Worm (Caenorhabditis elegans) whole organism, L1 larva: ENCODE results near the gene pgp-4.

Source experiments
- C04F5.9 ChIP-seq: sonication (generic microtip); optimal IDR thresholded peaks from 2 replicates; lab custom pipeline; 2016; ENCODE audit warnings: missing genetic modification characterization, missing compliant biosample characterization
- C16A3.4 ChIP-seq: fragments of 150-350 bp; optimal IDR thresholded peaks from 2 replicates; lab custom pipeline; 2014; ENCODE audit warnings: missing biosample characterization, missing genetic modification characterization
- alr-1 ChIP-seq: fragments of 200-800 bp; sonication (Bioruptor generic); optimal IDR thresholded peaks from 2 replicates; lab custom pipeline; 2018; ENCODE audit warnings: borderline replicate concordance, mild to moderate bottlenecking, missing genetic modification characterization, missing compliant biosample characterization
- ama-1 ChIP-seq: fragments of 150-350 bp; optimal IDR thresholded peaks from 2 replicates; lab custom pipeline; 2014
- blmp-1 ChIP-seq: fragments of 150-350 bp; optimal IDR thresholded peaks from 2 replicates; lab custom pipeline; 2014; ENCODE audit warnings: missing biosample characterization, missing genetic modification characterization
- ceh-88 ChIP-seq: fragments of 200-800 bp; sonication (Bioruptor generic); IDR thresholded peaks from 2 replicates; pipeline ENCODE4 v1.3.6; 2022; ENCODE audit warnings: missing genetic modification characterization, missing compliant biosample characterization
- ces-1 ChIP-seq: fragments of 150-350 bp; optimal IDR thresholded peaks from 2 replicates; lab custom pipeline; 2014; ENCODE audit warnings: missing biosample characterization, missing genetic modification reagents, missing genetic modification characterization
- efl-1 ChIP-seq, 4 experiments: fragments of 150-350 bp; optimal IDR thresholded peaks in 3 of 4; peaks in 1 of 4; 1 replicate in 1 of 4; 2 replicates in 3 of 4; lab custom pipeline; 2014; ENCODE audit warnings: missing biosample characterization in 2 of 4, missing genetic modification characterization in 2 of 4, missing genetic modification reagents in 2 of 4
- efl-3 ChIP-seq: fragments of 200-800 bp; sonication (Bioruptor generic); optimal IDR thresholded peaks from 2 replicates; lab custom pipeline; 2018; ENCODE audit warnings: mild to moderate bottlenecking, missing genetic modification characterization, missing compliant biosample characterization
- egl-27 ChIP-seq, 2 experiments: fragments of 150-350 bp in 1 of 2; sonication (generic microtip); optimal IDR thresholded peaks; 3 replicates each; lab custom pipeline; 2017 to 2018; ENCODE audit warnings: missing biosample characterization in 2 of 2, missing genetic modification characterization in 2 of 2, missing genetic modification reagents in 2 of 2
- elt-2 ChIP-seq: sonication (generic microtip); optimal IDR thresholded peaks from 2 replicates; lab custom pipeline; 2016; ENCODE audit warnings: missing genetic modification characterization, mild to moderate bottlenecking, inconsistent platforms, missing compliant biosample characterization, missing genetic modification reagents
- ets-5 ChIP-seq: fragments of 200-800 bp; sonication (Bioruptor generic); IDR thresholded peaks from 2 replicates; pipeline ENCODE4 v1.3.6; 2022; ENCODE audit warnings: missing genetic modification characterization, missing compliant biosample characterization
- fos-1 ChIP-seq: fragments of 150-350 bp; optimal IDR thresholded peaks from 2 replicates; lab custom pipeline; 2014; ENCODE audit warnings: missing biosample characterization, missing genetic modification characterization
- grh-1 ChIP-seq: fragments of 200-800 bp; sonication (Bioruptor generic); IDR thresholded peaks from 2 replicates; pipeline ENCODE4 v1.3.6; 2022; ENCODE audit warnings: missing genetic modification reagents, missing genetic modification characterization, missing compliant biosample characterization
- irx-1 ChIP-seq: sonication (generic microtip); optimal IDR thresholded peaks from 2 replicates; lab custom pipeline; 2016; ENCODE audit warnings: missing genetic modification characterization, missing compliant biosample characterization
- isw-1 ChIP-seq: fragments of 200-800 bp; sonication (Bioruptor generic); IDR thresholded peaks from 2 replicates; pipeline ENCODE4 v1.3.6; 2022; ENCODE audit warnings: missing genetic modification characterization, missing compliant biosample characterization
- jun-1 ChIP-seq: fragments of 150-350 bp; optimal IDR thresholded peaks from 2 replicates; lab custom pipeline; 2014; ENCODE audit warnings: missing biosample characterization, missing genetic modification reagents, missing genetic modification characterization
- lin-14 ChIP-seq: fragments of 200-800 bp; sonication (Bioruptor generic); optimal IDR thresholded peaks from 2 replicates; lab custom pipeline; 2018; ENCODE audit warnings: mild to moderate bottlenecking, missing genetic modification characterization, moderate library complexity, missing compliant biosample characterization
- lin-15B ChIP-seq: fragments of 150-350 bp; sonication (generic microtip); optimal IDR thresholded peaks from 3 replicates; lab custom pipeline; 2014; ENCODE audit warnings: missing biosample characterization, missing genetic modification characterization
- lin-35 ChIP-seq, 2 experiments: fragments of 150-350 bp; optimal IDR thresholded peaks; 2 replicates each; lab custom pipeline; 2014; ENCODE audit warnings: missing biosample characterization in 2 of 2, missing genetic modification characterization in 2 of 2, missing genetic modification reagents in 2 of 2
- lin-39 ChIP-seq: fragments of 150-350 bp; optimal IDR thresholded peaks from 2 replicates; lab custom pipeline; 2014; ENCODE audit warnings: missing biosample characterization, missing genetic modification reagents, missing genetic modification characterization
- lir-3 ChIP-seq: sonication (generic microtip); optimal IDR thresholded peaks from 2 replicates; lab custom pipeline; 2016; ENCODE audit warnings: mild to moderate bottlenecking, missing genetic modification characterization, moderate library complexity, missing compliant biosample characterization; ENCODE audit not compliant: poor library complexity
- mab-9 ChIP-seq: fragments of 200-800 bp; sonication (Bioruptor generic); IDR thresholded peaks from 2 replicates; pipeline ENCODE4 v1.3.6; 2022; ENCODE audit warnings: missing genetic modification reagents, missing genetic modification characterization, missing compliant biosample characterization
- mef-2 ChIP-seq: fragments of 150-350 bp; optimal IDR thresholded peaks from 2 replicates; lab custom pipeline; 2014; ENCODE audit warnings: missing biosample characterization, missing genetic modification characterization
- mep-1 ChIP-seq: fragments of 150-350 bp; optimal IDR thresholded peaks from 2 replicates; lab custom pipeline; 2014; ENCODE audit warnings: missing biosample characterization, missing genetic modification characterization
- nhr-11 ChIP-seq: fragments of 150-350 bp; optimal IDR thresholded peaks from 2 replicates; lab custom pipeline; 2014; ENCODE audit warnings: missing biosample characterization, missing genetic modification characterization
- nhr-12 ChIP-seq: sonication (generic microtip); optimal IDR thresholded peaks from 2 replicates; lab custom pipeline; 2017; ENCODE audit warnings: missing biosample characterization, missing genetic modification characterization
- nhr-19 ChIP-seq: fragments of 200-800 bp; sonication (Bioruptor generic); conservative IDR thresholded peaks from 2 replicates; pipeline ENCODE4 v1.3.6; 2022; ENCODE audit warnings: missing genetic modification characterization, missing compliant biosample characterization
- nhr-237 ChIP-seq: fragments of 150-350 bp; optimal IDR thresholded peaks from 2 replicates; lab custom pipeline; 2014; ENCODE audit warnings: missing biosample characterization, missing genetic modification characterization
- nhr-28 ChIP-seq: fragments of 150-350 bp; optimal IDR thresholded peaks from 2 replicates; lab custom pipeline; 2014; ENCODE audit warnings: missing biosample characterization, missing genetic modification characterization
- nhr-47 ChIP-seq: sonication (generic microtip); optimal IDR thresholded peaks from 2 replicates; lab custom pipeline; 2016; ENCODE audit warnings: mild to moderate bottlenecking, missing genetic modification characterization, moderate library complexity, missing compliant biosample characterization
- nhr-76 ChIP-seq: sonication (generic microtip); optimal IDR thresholded peaks from 2 replicates; lab custom pipeline; 2017; ENCODE audit warnings: missing biosample characterization, missing genetic modification characterization
- nhr-77 ChIP-seq: fragments of 150-350 bp; optimal IDR thresholded peaks from 2 replicates; lab custom pipeline; 2014; ENCODE audit warnings: missing biosample characterization, missing genetic modification characterization
- nhr-84 ChIP-seq: sonication (generic microtip); optimal IDR thresholded peaks from 2 replicates; lab custom pipeline; 2017; ENCODE audit warnings: missing biosample characterization, missing genetic modification characterization
- nhr-90 ChIP-seq: sonication (generic microtip); optimal IDR thresholded peaks from 2 replicates; lab custom pipeline; 2016; ENCODE audit warnings: mild to moderate bottlenecking, missing genetic modification characterization, missing compliant biosample characterization; ENCODE audit not compliant: poor library complexity
- snpc-4 ChIP-seq: fragments of 150-350 bp; optimal IDR thresholded peaks from 2 replicates; lab custom pipeline; 2014; ENCODE audit warnings: missing biosample characterization, missing genetic modification characterization
- sox-4 ChIP-seq: sonication (generic microtip); optimal IDR thresholded peaks from 2 replicates; lab custom pipeline; 2016; ENCODE audit warnings: missing genetic modification characterization, missing compliant biosample characterization
- sptf-1 ChIP-seq: fragments of 150-350 bp; optimal IDR thresholded peaks from 2 replicates; lab custom pipeline; 2014; ENCODE audit warnings: missing biosample characterization, missing genetic modification characterization
- tbx-2 ChIP-seq: sonication (generic microtip); optimal IDR thresholded peaks from 2 replicates; lab custom pipeline; 2016; ENCODE audit warnings: missing genetic modification characterization, missing compliant biosample characterization
- unc-62 ChIP-seq: fragments of 150-350 bp; optimal IDR thresholded peaks from 2 replicates; lab custom pipeline; 2014; ENCODE audit warnings: missing biosample characterization, missing genetic modification reagents, missing genetic modification characterization
- unc-98 ChIP-seq: fragments of 200-800 bp; sonication (Bioruptor generic); IDR thresholded peaks from 2 replicates; pipeline ENCODE4 v1.3.6; 2022; ENCODE audit warnings: missing genetic modification characterization, missing compliant biosample characterization
- vab-15 ChIP-seq: sonication (generic microtip); optimal IDR thresholded peaks from 2 replicates; lab custom pipeline; 2017; ENCODE audit warnings: missing genotype, mild to moderate bottlenecking, missing genetic modification characterization, missing compliant biosample characterization
- zag-1 ChIP-seq: fragments of 150-350 bp; optimal IDR thresholded peaks from 2 replicates; lab custom pipeline; 2014; ENCODE audit warnings: missing biosample characterization, missing genetic modification characterization
- zip-4 ChIP-seq: fragments of 200-800 bp; sonication (Bioruptor generic); optimal IDR thresholded peaks from 2 replicates; lab custom pipeline; 2018; ENCODE audit warnings: mild to moderate bottlenecking, missing genetic modification characterization, moderate library complexity, missing compliant biosample characterization
- ztf-4 ChIP-seq: fragments of 150-350 bp; optimal IDR thresholded peaks from 2 replicates; lab custom pipeline; 2014; ENCODE audit warnings: missing biosample characterization, missing genetic modification characterization

pgp-4 gene

ce11 chrX:11339375-11339924 is 18.2 kb upstream of the pgp-4 start, which contains the start of gene aco-1 (continued):
- no peak for TF ChIP-seq nhr-84 (tag; lab: Kevin White, UChicago)
- no peak for TF ChIP-seq nhr-237
- TF ChIP-seq unc-62 (GFP tag; lab: Kevin White, UChicago) = no peak
- no peak for TF ChIP-seq lin-39 (tag; lab: Kevin White, UChicago)
- TF ChIP-seq nhr-90 (tag; lab: Kevin White, UChicago) = peak; percentile 73
- peak; percentile 35 for TF ChIP-seq efl-3 (GFP tag; lab: Kevin White, UChicago)
- no peak for TF ChIP-seq nhr-12 (tag; lab: Kevin White, UChicago)
- no peak for TF ChIP-seq tbx-2 (tag; lab: Kevin White, UChicago)
- no peak for TF ChIP-seq nhr-28 (tag; lab: Kevin White, UChicago)
- peak; percentile 49 for TF ChIP-seq nhr-47
- TF ChIP-seq sptf-1 (tag; lab: Kevin White, UChicago) = no peak
- no peak for TF ChIP-seq egl-27 (tag; optimal IDR thresholded peaks at IDR 0.05; lab: Kevin White, UChicago)
- TF ChIP-seq mab-9 (GFP tag; lab: Robert Waterston, UW) = no peak
- no peak for TF ChIP-seq snpc-4 (tag; lab: Kevin White, UChicago)
- TF ChIP-seq nhr-76 (tag; lab: Kevin White, UChicago) = no peak
- TF ChIP-seq grh-1 (GFP tag; lab: Robert Waterston, UW) = no peak
- TF ChIP-seq ama-1 = no peak
- TF ChIP-seq unc-98 (GFP tag; lab: Robert Waterston, UW) = no peak
- no peak for TF ChIP-seq ets-5 (GFP tag; lab: Robert Waterston, UW)
- 0 out of 2 replicates have a peak, but pooled peaks have one; percentile 33 for TF ChIP-seq nhr-19
- no peak for TF ChIP-seq vab-15 (tag; lab: Kevin White, UChicago)
- no peak for TF ChIP-seq fos-1
- TF ChIP-seq mep-1 = peak; percentile 50
- TF ChIP-seq blmp-1 (tag; lab: Kevin White, UChicago) = peak; percentile 44
- peak; percentile 32 for TF ChIP-seq C16A3.4
- TF ChIP-seq lir-3 (tag; lab: Kevin White, UChicago) = no peak
- TF ChIP-seq irx-1 = no peak
- TF ChIP-seq isw-1 = no peak
- TF ChIP-seq lin-14 (GFP tag; lab: Kevin White, UChicago) = peak; percentile 78
- no peak for TF ChIP-seq ces-1 (GFP tag; lab: Kevin White, UChicago)
- TF ChIP-seq lin-15B (tag; lab: Kevin White, UChicago) = no peak
- no peak for TF ChIP-seq ztf-4
- TF ChIP-seq nhr-77 = peak; percentile 9
- no peak for TF ChIP-seq zip-4 (GFP tag; lab: Kevin White, UChicago)
- no peak for TF ChIP-seq mef-2 (tag; lab: Kevin White, UChicago)
- TF ChIP-seq jun-1 (tag; lab: Kevin White, UChicago) = no peak
- no peak for TF ChIP-seq nhr-11 (tag; lab: Kevin White, UChicago)
- no peak for TF ChIP-seq sox-4 (tag; lab: Kevin White, UChicago)

ce11 chrX:11340478-11340877 is 17.1 kb upstream of the pgp-4 start:
- TF ChIP-seq zag-1 (tag; lab: Kevin White, UChicago) (no peak), ceh-88 (GFP tag; lab: Robert Waterston, UW) (no peak), nhr-76 (tag; lab: Kevin White, UChicago) (no peak), nhr-77 (no peak), C04F5.9 (tag; lab: Kevin White, UChicago) (no peak), vab-15 (tag; lab: Kevin White, UChicago) (no peak), efl-1 (optimal IDR thresholded peaks at IDR 0.05; lab: Kevin White, UChicago) (no peak), efl-1 (GFP tag; optimal IDR thresholded peaks at IDR 0.05 in 1 of 2; lab: Kevin White, UChicago) (peak in 1 of 2 experiments; percentile 73), sox-4 (tag; lab: Kevin White, UChicago) (no peak), lin-35 (GFP tag; optimal IDR thresholded peaks at IDR 0.05; lab: Kevin White, UChicago) (peak in 1 of 2 experiments; percentile 56), nhr-19 (no peak), elt-2 (peak; percentile 33), alr-1 (no peak), snpc-4 (tag; lab: Kevin White, UChicago) (no peak)
